Fruit fly (Drosophila melanogaster): ENCODE results near the gene eag.
A peak's percentile ranks its signal among the peaks of the same experiment; 100 is the strongest.

The eag gene

DNA sequence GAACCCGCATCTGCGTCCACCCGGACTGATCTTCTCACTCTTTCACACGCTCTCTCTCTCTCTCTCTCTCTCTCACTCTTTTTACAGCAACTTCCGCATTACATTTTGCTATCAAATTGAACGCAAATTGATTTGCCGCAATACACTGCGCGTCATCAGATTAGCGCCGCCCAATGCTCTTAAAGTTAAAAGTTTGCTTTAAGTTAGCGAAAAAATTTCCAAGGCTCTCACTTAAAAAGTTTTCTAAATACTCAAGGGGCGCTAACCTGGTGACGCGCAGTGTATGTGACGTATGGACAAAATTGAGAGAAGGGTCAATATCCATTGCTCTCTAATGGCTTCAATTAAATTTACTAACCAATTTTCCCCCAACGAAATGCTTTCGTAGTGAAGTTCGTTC lies 66.9 kb downstream of the eag start (continued):
- TF ChIP-seq Hey (tag; optimal IDR thresholded peaks at IDR 0.05) (peak; percentile 41), CG12236 (GFP tag; optimal IDR thresholded peaks at IDR 0.05) (peak; percentile 80), Gsc (GFP tag; IDR thresholded peaks at IDR 0.05) (no peak), dmrt99B (tag; optimal IDR thresholded peaks at IDR 0.05) (peak; percentile 91), zen (tag; optimal IDR thresholded peaks at IDR 0.05) (peak; percentile 78), NC2β (GFP tag; optimal IDR thresholded peaks at IDR 0.05) (peak; percentile 82), dan (GFP tag; IDR thresholded peaks at IDR 0.05) (no peak), CG4820 (GFP tag; optimal IDR thresholded peaks at IDR 0.05) (peak; percentile 81), ind (GFP tag; optimal IDR thresholded peaks at IDR 0.05) (peak; percentile 83), CG2678 (tag; optimal IDR thresholded peaks at IDR 0.05) (peak; percentile 89), CG13775 (GFP tag; optimal IDR thresholded peaks at IDR 0.05) (peak; percentile 67), CG5245 (GFP tag; optimal IDR thresholded peaks at IDR 0.05) (peak; percentile 85), CG32772 (GFP tag; IDR thresholded peaks at IDR 0.05) (peak; percentile 69), Trl (optimal IDR thresholded peaks at IDR 0.05) (peak; percentile 18 to 42), Trl (GFP tag; optimal IDR thresholded peaks at IDR 0.05) (peak; percentile 85), Med (GFP tag) (peak; percentile 98), gsb (GFP tag; IDR thresholded peaks at IDR 0.05) (peak; percentile 67), CG13894 (tag; optimal IDR thresholded peaks at IDR 0.05) (peak; percentile 74), CG13296 (GFP tag; optimal IDR thresholded peaks at IDR 0.05) (peak; percentile 79), CG30020 (tag; optimal IDR thresholded peaks at IDR 0.05) (peak; percentile 1), Hr3 (GFP tag; optimal IDR thresholded peaks at IDR 0.05) (peak; percentile 81), Taf1 (GFP tag; IDR thresholded peaks at IDR 0.05) (peak; percentile 58; the same call in 1 of the 2 replicates), Bgb (GFP tag; IDR thresholded peaks at IDR 0.05; ENCODE audit: partially characterized antibody) (no peak), CG4424 (GFP tag; optimal IDR thresholded peaks at IDR 0.05) (peak; percentile 85), CG4360 (GFP tag; IDR thresholded peaks at IDR 0.05) (peak; percentile 55; the same call in 1 of the 2 replicates), hb (GFP tag; IDR thresholded peaks at IDR 0.05; ENCODE audit: partially characterized antibody) (no peak), Lim3 (GFP tag; IDR thresholded peaks at IDR 0.05) (peak; percentile 73; the same call in 1 of the 2 replicates), CG8290 (GFP tag; optimal IDR thresholded peaks at IDR 0.05) (peak; percentile 56), CG8290 (tag; optimal IDR thresholded peaks at IDR 0.05) (peak in 1 of 2 experiments; percentile 80), lbe (GFP tag; optimal IDR thresholded peaks at IDR 0.05) (no peak), Dip3 (GFP tag; optimal IDR thresholded peaks at IDR 0.05) (peak; percentile 72), HLHmδ (GFP tag; optimal IDR thresholded peaks at IDR 0.05) (no peak), p53 (GFP tag; optimal IDR thresholded peaks at IDR 0.05) (peak; percentile 71), CG12299 (tag; optimal IDR thresholded peaks at IDR 0.05) (peak; percentile 72), ewg (GFP tag; optimal IDR thresholded peaks at IDR 0.05) (peak; percentile 73), wek (GFP tag; optimal IDR thresholded peaks at IDR 0.05) (peak; percentile 69), pnt (GFP tag; optimal IDR thresholded peaks at IDR 0.05) (peak; percentile 87), dimm (GFP tag; IDR thresholded peaks at IDR 0.05) (no peak), CG1832 (GFP tag; optimal IDR thresholded peaks at IDR 0.05) (peak; percentile 46), ash1 (GFP tag; optimal IDR thresholded peaks at IDR 0.05) (no peak), gsb-n (tag; optimal IDR thresholded peaks at IDR 0.05) (peak; percentile 83), D19A (tag; optimal IDR thresholded peaks at IDR 0.05) (peak; percentile 83), CG42726 (GFP tag; IDR thresholded peaks at IDR 0.05; ENCODE audit: partially characterized antibody) (no peak), Lpt (GFP tag; optimal IDR thresholded peaks at IDR 0.05) (no peak), CG5953 (GFP tag; IDR thresholded peaks at IDR 0.05) (peak; percentile 67), caup (GFP tag; optimal IDR thresholded peaks at IDR 0.05; ENCODE audit: severe bottlenecking) (peak; percentile 84), Abd-B (GFP tag; optimal IDR thresholded peaks at IDR 0.05) (peak; percentile 86), CHES-1-like (GFP tag; optimal IDR thresholded peaks at IDR 0.05) (peak; percentile 84), Oaz (GFP tag; IDR thresholded peaks at IDR 0.05) (peak; percentile 52; the same call in 1 of the 2 replicates), twi (tag; optimal IDR thresholded peaks at IDR 0.05) (peak; percentile 61), ATbp (GFP tag; optimal IDR thresholded peaks at IDR 0.05) (peak; percentile 87), CG9609 (GFP tag; optimal IDR thresholded peaks at IDR 0.05) (peak; percentile 82)
